Fruit fly (Drosophila melanogaster): ENCODE measurements around the gene Pus1.

Gene Pus1

DNA sequence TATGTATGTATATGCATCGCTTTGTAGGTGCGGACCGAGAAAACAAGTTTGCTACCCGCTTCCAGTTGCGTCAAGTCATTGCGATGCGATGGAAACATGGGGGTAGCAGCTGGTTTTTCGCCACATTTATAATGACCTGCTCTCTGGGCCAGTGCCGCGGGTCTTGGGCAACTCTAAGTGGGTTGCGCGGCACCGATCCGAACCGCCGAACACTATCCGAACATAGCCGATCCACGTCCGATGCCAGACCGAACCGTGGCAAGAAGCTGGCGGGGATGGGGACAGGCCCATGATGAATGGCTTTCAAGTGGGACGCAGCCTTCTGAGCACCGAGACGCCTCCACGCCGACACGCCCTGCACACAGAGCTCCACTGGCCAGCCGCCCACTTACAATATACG, 11.6 kb upstream of the Pus1 start (continued):
- TF ChIP-seq CG1233 (GFP tag; optimal IDR thresholded peaks at IDR 0.05) (no peak), bab2 (GFP tag; optimal IDR thresholded peaks at IDR 0.05) (no peak), CG13287 (GFP tag; IDR thresholded peaks at IDR 0.05; ENCODE audit: partially characterized antibody) (no peak; the same call in 1 of the 2 replicates), CG12071 (GFP tag; optimal IDR thresholded peaks at IDR 0.05) (no peak), luna (GFP tag; optimal IDR thresholded peaks at IDR 0.05) (no peak), CG13894 (tag; optimal IDR thresholded peaks at IDR 0.05) (peak; percentile 31), wdn (GFP tag; IDR thresholded peaks at IDR 0.05) (no peak), sug (tag; optimal IDR thresholded peaks at IDR 0.05) (no peak), CG14014 (GFP tag; IDR thresholded peaks at IDR 0.05) (no peak), CG12104 (GFP tag; optimal IDR thresholded peaks at IDR 0.05) (no peak)

dm6 chr3R:20602599-20602998, 10.1 kb upstream of the Pus1 start:
- TF ChIP-seq Hey (tag; optimal IDR thresholded peaks at IDR 0.05) (peak; percentile 30), Mad (GFP tag; optimal IDR thresholded peaks at IDR 0.05) (no peak), CG17912 (GFP tag; optimal IDR thresholded peaks at IDR 0.05) (no peak), grn (GFP tag; optimal IDR thresholded peaks at IDR 0.05) (peak; percentile 40), tna (GFP tag; IDR thresholded peaks at IDR 0.05; ENCODE audit: partially characterized antibody) (no peak), sens (GFP tag) (no peak), sug (tag; optimal IDR thresholded peaks at IDR 0.05) (peak; percentile 24), Med (GFP tag) (no peak), exex (tag; optimal IDR thresholded peaks at IDR 0.05) (peak; percentile 92), CG16779 (GFP tag; IDR thresholded peaks at IDR 0.05) (no peak), lilli (GFP tag; optimal IDR thresholded peaks at IDR 0.05) (no peak)

DNA sequence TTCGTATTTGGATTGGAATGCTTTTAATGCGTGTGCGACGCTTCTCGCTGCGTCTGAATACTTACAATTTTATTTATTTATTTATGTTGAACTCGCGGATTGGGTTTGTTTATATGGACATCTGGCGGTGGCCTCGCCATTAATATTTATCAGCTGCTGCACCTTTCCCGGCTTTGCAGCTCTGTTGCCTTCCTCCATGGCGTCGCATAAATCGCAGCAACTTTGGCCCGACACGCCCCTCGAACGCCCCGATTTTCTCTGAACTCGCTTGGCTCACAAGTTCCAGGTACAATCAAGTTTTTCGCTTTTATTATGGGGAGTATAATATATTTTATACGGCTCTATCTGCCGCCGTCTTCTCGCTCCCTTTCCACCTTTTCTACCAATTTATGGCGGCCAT, 7.6 kb upstream of the Pus1 start:
- TF ChIP-seq oc (tag; optimal IDR thresholded peaks at IDR 0.05), result no peak
- TF ChIP-seq abd-A (tag; optimal IDR thresholded peaks at IDR 0.05), result peak; percentile 32
- TF ChIP-seq Med (GFP tag), result peak; percentile 51
- no peak for TF ChIP-seq ash1 (GFP tag; optimal IDR thresholded peaks at IDR 0.05)

DNA sequence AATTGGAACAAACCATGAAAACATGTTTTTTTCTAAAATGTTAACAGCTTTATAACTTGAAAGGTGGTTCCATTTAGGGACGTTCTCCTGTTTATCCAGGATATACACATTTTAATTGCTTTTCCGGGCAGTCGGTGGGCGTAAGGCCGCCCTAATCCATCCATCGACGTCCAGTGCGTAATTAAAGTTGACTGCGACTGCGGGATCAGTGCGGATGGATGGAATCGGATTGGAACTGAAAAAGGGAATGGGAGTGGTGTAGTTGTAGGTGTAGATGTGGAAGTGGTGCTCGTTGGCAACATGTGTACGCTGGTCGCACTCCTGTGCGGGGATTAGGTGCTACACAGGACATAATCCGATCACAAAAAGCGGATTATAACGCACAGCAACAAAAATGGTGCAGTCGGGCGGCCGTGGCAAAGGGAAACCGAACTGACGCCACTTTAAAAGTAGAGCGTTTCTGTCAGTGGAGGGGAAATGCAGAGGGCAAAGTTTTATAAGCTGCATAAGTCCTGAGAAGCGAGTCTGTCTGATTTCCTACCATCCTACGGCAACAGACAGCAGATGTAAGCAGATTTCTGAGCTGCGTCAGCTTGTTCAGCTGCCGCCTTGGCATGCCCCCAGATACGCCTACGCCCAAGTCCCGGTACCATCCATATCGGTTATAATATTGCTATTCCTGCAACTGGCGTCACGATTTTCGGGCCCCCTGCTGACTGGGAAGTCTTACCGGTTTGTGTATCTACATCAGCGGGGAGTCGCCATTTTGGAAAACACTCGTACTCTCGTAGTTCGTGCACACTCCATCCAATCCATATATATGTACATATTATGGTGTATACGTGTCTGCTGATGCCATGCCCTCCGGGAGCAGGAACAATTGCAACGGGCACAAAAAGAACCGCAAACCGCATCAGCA, 5.2 kb upstream of the Pus1 start:
- no peak for TF ChIP-seq yki (optimal IDR thresholded peaks at IDR 0.05)
- TF ChIP-seq CG13894 (tag; optimal IDR thresholded peaks at IDR 0.05), result peak; percentile 79
- no peak for TF ChIP-seq lov (optimal IDR thresholded peaks at IDR 0.05)
- TF ChIP-seq lov (GFP tag; IDR thresholded peaks at IDR 0.05), result 0 out of 3 replicates have a peak, but pooled peaks have one; percentile 30
- peak; percentile 60 for TF ChIP-seq CG32767 (GFP tag; IDR thresholded peaks at IDR 0.05)
- peak; percentile 64 for TF ChIP-seq Med (GFP tag)
- peak; percentile 77 for TF ChIP-seq Ets65A (GFP tag)
- TF ChIP-seq hbn (GFP tag; IDR thresholded peaks at IDR 0.05; ENCODE audit: partially characterized antibody), result no peak
- no peak for TF ChIP-seq gt (GFP tag; IDR thresholded peaks at IDR 0.05)
- TF ChIP-seq oc (tag; optimal IDR thresholded peaks at IDR 0.05), result peak; percentile 89
- TF ChIP-seq CG15479 (GFP tag; optimal IDR thresholded peaks at IDR 0.05), result peak; percentile 18
- TF ChIP-seq dysf (GFP tag; IDR thresholded peaks at IDR 0.05), result 0 out of 3 replicates have a peak, but pooled peaks have one; percentile 13
- TF ChIP-seq tll (GFP tag; optimal IDR thresholded peaks at IDR 0.05), result peak in 1 of 2 experiments; percentile 52

All from whole organism, embryonic.